Fruit fly (Drosophila melanogaster) whole organism, prepupa: ENCODE measurements around the gene CG44153.

Experiments
- Blimp-1 ChIP-seq: fragments of 200-800 bp; sonication (Bioruptor generic); optimal IDR thresholded peaks from 3 replicates; lab custom pipeline; 2017; ENCODE audit warnings: missing biosample characterization, missing genetic modification characterization, mild to moderate bottlenecking, moderate library complexity, missing genetic modification reagents
- CG10631 ChIP-seq: fragments of 200-800 bp; sonication (Bioruptor generic); optimal IDR thresholded peaks from 2 replicates; lab custom pipeline; 2016; ENCODE audit warnings: missing biosample characterization, missing genetic modification characterization
- CG10669 ChIP-seq: fragments of 200-800 bp; sonication (Bioruptor generic); optimal IDR thresholded peaks from 3 replicates; lab custom pipeline; 2018; ENCODE audit warnings: missing biosample characterization, mild to moderate bottlenecking, missing genetic modification characterization, moderate library complexity
- CG11294 ChIP-seq: fragments of 200-800 bp; sonication (Bioruptor generic); IDR thresholded peaks from 2 replicates; pipeline ENCODE4 v1.3.6; 2022; ENCODE audit warnings: missing biosample characterization, missing genetic modification characterization
- CG11902 ChIP-seq: fragments of 200-800 bp; sonication (Bioruptor generic); optimal IDR thresholded peaks from 3 replicates; lab custom pipeline; 2016; ENCODE audit warnings: missing biosample characterization, missing genetic modification characterization
- CG15336 ChIP-seq: fragments of 200-800 bp; sonication (Bioruptor generic); IDR thresholded peaks from 2 replicates; pipeline ENCODE4 v1.3.6; 2022; ENCODE audit warnings: missing biosample characterization, missing genetic modification characterization
- CG1621 ChIP-seq: fragments of 200-800 bp; sonication (Bioruptor generic); optimal IDR thresholded peaks from 3 replicates; lab custom pipeline; 2018; ENCODE audit warnings: missing biosample characterization, mild to moderate bottlenecking, missing genetic modification characterization
- CG3032 ChIP-seq: fragments of 200-800 bp; optimal IDR thresholded peaks from 2 replicates; lab custom pipeline; 2019; ENCODE audit warnings: missing biosample characterization, mild to moderate bottlenecking, missing genetic modification characterization, moderate library complexity
- CG32006 ChIP-seq: fragments of 200-800 bp; sonication (Bioruptor generic); optimal IDR thresholded peaks from 3 replicates; lab custom pipeline; 2017; ENCODE audit warnings: missing biosample characterization, mild to moderate bottlenecking, missing genetic modification characterization
- CG34406 ChIP-seq: fragments of 200-800 bp; sonication (Bioruptor generic); optimal IDR thresholded peaks from 3 replicates; lab custom pipeline; 2016; ENCODE audit warnings: missing biosample characterization, missing genetic modification characterization
- CG3919 ChIP-seq: fragments of 200-800 bp; sonication (Bioruptor generic); optimal IDR thresholded peaks from 3 replicates; lab custom pipeline; 2016; ENCODE audit warnings: missing biosample characterization, missing genetic modification characterization
- CG4318 ChIP-seq: fragments of 200-800 bp; sonication (Bioruptor generic); optimal IDR thresholded peaks from 3 replicates; lab custom pipeline; 2017; ENCODE audit warnings: missing biosample characterization, mild to moderate bottlenecking, missing genetic modification characterization
- CG6163 ChIP-seq: fragments of 200-800 bp; sonication (Bioruptor generic); IDR thresholded peaks from 3 replicates; pipeline ENCODE4 v1.3.6; 2022; ENCODE audit warnings: missing biosample characterization, missing genetic modification characterization
- CG6276 ChIP-seq: fragments of 200-800 bp; sonication (Bioruptor generic); optimal IDR thresholded peaks from 2 replicates; lab custom pipeline; 2017; ENCODE audit warnings: missing biosample characterization, mild to moderate bottlenecking, missing genetic modification characterization
- CG6792 ChIP-seq: fragments of 200-800 bp; sonication (Bioruptor generic); optimal IDR thresholded peaks from 3 replicates; lab custom pipeline; 2016; ENCODE audit warnings: missing biosample characterization, missing genetic modification characterization
- CG6808 ChIP-seq: fragments of 200-800 bp; sonication (Bioruptor generic); optimal IDR thresholded peaks from 3 replicates; lab custom pipeline; 2017; ENCODE audit warnings: missing biosample characterization, missing genetic modification characterization, mild to moderate bottlenecking, moderate library complexity, missing genetic modification reagents
- CG6854 ChIP-seq: fragments of 200-800 bp; sonication (Bioruptor generic); optimal IDR thresholded peaks from 2 replicates; lab custom pipeline; 2017; ENCODE audit warnings: missing biosample characterization, mild to moderate bottlenecking, missing genetic modification characterization
- CG7368 ChIP-seq: fragments of 200-800 bp; sonication (Bioruptor generic); optimal IDR thresholded peaks from 3 replicates; lab custom pipeline; 2016; ENCODE audit warnings: missing biosample characterization, missing genetic modification characterization
- CG8119 ChIP-seq: fragments of 200-800 bp; sonication (Bioruptor generic); IDR thresholded peaks from 3 replicates; pipeline ENCODE4 v1.3.6; 2022; ENCODE audit warnings: missing biosample characterization, missing genetic modification characterization
- CG8319 ChIP-seq: fragments of 200-800 bp; sonication (Bioruptor generic); optimal IDR thresholded peaks from 3 replicates; lab custom pipeline; 2016; ENCODE audit warnings: missing biosample characterization, missing genetic modification characterization
- CG8632 ChIP-seq: fragments of 200-800 bp; sonication (Bioruptor generic); optimal IDR thresholded peaks from 3 replicates; lab custom pipeline; 2016; ENCODE audit warnings: missing biosample characterization, missing genetic modification characterization
- Eip75B ChIP-seq: fragments of 200-800 bp; sonication (Bioruptor generic); optimal IDR thresholded peaks from 3 replicates; lab custom pipeline; 2016; ENCODE audit warnings: missing biosample characterization, missing genetic modification characterization
- Eip78C ChIP-seq: fragments of 200-800 bp; sonication (Bioruptor generic); peaks from one replicate; lab custom pipeline; 2016; ENCODE audit warnings: missing biosample characterization, missing genetic modification characterization
- Ets21C ChIP-seq: fragments of 200-800 bp; sonication (Bioruptor generic); optimal IDR thresholded peaks from 3 replicates; lab custom pipeline; 2016; ENCODE audit warnings: missing biosample characterization, missing genetic modification characterization
- Ets96B ChIP-seq: fragments of 200-800 bp; optimal IDR thresholded peaks from 2 replicates; lab custom pipeline; 2019; ENCODE audit warnings: missing biosample characterization, mild to moderate bottlenecking, missing genetic modification characterization, moderate library complexity
- Gug ChIP-seq: fragments of 200-800 bp; sonication (Bioruptor generic); IDR thresholded peaks from 2 replicates; pipeline ENCODE4 v1.3.6; 2022; ENCODE audit warnings: missing biosample characterization, missing genetic modification characterization
- Hr39 ChIP-seq: fragments of 200-800 bp; sonication (Bioruptor generic); optimal IDR thresholded peaks from 2 replicates; lab custom pipeline; 2016; ENCODE audit warnings: missing biosample characterization, missing genetic modification characterization
- Hr4 ChIP-seq: fragments of 200-800 bp; sonication (Bioruptor generic); optimal IDR thresholded peaks from 3 replicates; lab custom pipeline; 2016; ENCODE audit warnings: missing biosample characterization, missing genetic modification characterization
- Lpt ChIP-seq: fragments of 200-800 bp; sonication (Bioruptor generic); optimal IDR thresholded peaks from 3 replicates; lab custom pipeline; 2016; ENCODE audit warnings: missing biosample characterization, missing genetic modification characterization
- Met ChIP-seq: fragments of 200-800 bp; sonication (Bioruptor generic); optimal IDR thresholded peaks from 3 replicates; lab custom pipeline; 2016; ENCODE audit warnings: missing biosample characterization, missing genetic modification characterization
- OdsH ChIP-seq: fragments of 200-800 bp; sonication (Bioruptor generic); optimal IDR thresholded peaks from 3 replicates; lab custom pipeline; 2016; ENCODE audit warnings: missing biosample characterization, missing genetic modification characterization
- Sox14 ChIP-seq: fragments of 200-800 bp; sonication (Bioruptor generic); optimal IDR thresholded peaks from 3 replicates; lab custom pipeline; 2016; ENCODE audit warnings: missing biosample characterization, missing genetic modification characterization
- achi ChIP-seq: fragments of 200-800 bp; sonication (Bioruptor generic); optimal IDR thresholded peaks from 3 replicates; lab custom pipeline; 2016; ENCODE audit warnings: missing biosample characterization, missing genetic modification characterization
- acj6 ChIP-seq: fragments of 200-800 bp; sonication (Bioruptor generic); optimal IDR thresholded peaks from 3 replicates; lab custom pipeline; 2016; ENCODE audit warnings: missing biosample characterization, missing genetic modification characterization
- cyc ChIP-seq: fragments of 200-800 bp; sonication (Bioruptor generic); optimal IDR thresholded peaks from 3 replicates; lab custom pipeline; 2016; ENCODE audit warnings: missing biosample characterization, missing genetic modification characterization
- dac ChIP-seq: fragments of 200-800 bp; sonication (Bioruptor generic); optimal IDR thresholded peaks from 2 replicates; lab custom pipeline; 2017; ENCODE audit warnings: missing biosample characterization, mild to moderate bottlenecking, missing genetic modification characterization
- dsx ChIP-seq: fragments of 200-800 bp; optimal IDR thresholded peaks from 3 replicates; lab custom pipeline; 2019; ENCODE audit warnings: missing biosample characterization, mild to moderate bottlenecking, missing genetic modification characterization, moderate library complexity; ENCODE audit not compliant: poor library complexity, severe bottlenecking
- eg ChIP-seq: fragments of 200-800 bp; sonication (Bioruptor generic); IDR thresholded peaks from 3 replicates; pipeline ENCODE4 v1.3.6; 2022; ENCODE audit warnings: missing biosample characterization, missing genetic modification characterization
- esn ChIP-seq: fragments of 200-800 bp; sonication (Bioruptor generic); optimal IDR thresholded peaks from 2 replicates; lab custom pipeline; 2016; ENCODE audit warnings: missing biosample characterization, mild to moderate bottlenecking, missing genetic modification characterization, moderate library complexity
- fd59A ChIP-seq: fragments of 200-800 bp; sonication (Bioruptor generic); optimal IDR thresholded peaks from 2 replicates; lab custom pipeline; 2017; ENCODE audit warnings: missing biosample characterization, mild to moderate bottlenecking, missing genetic modification characterization, missing genetic modification reagents
- fd85E ChIP-seq: fragments of 200-800 bp; sonication (Bioruptor generic); optimal IDR thresholded peaks from 3 replicates; lab custom pipeline; 2016; ENCODE audit warnings: missing biosample characterization, missing genetic modification characterization
- fkh ChIP-seq: fragments of 200-800 bp; sonication (Bioruptor generic); optimal IDR thresholded peaks from 3 replicates; lab custom pipeline; 2017; ENCODE audit warnings: missing biosample characterization, mild to moderate bottlenecking, missing genetic modification characterization, moderate library complexity
- lz ChIP-seq: fragments of 200-800 bp; sonication (Bioruptor generic); optimal IDR thresholded peaks from 3 replicates; lab custom pipeline; 2016; ENCODE audit warnings: missing biosample characterization, missing genetic modification characterization
- net ChIP-seq: fragments of 200-800 bp; sonication (Bioruptor generic); optimal IDR thresholded peaks from 3 replicates; lab custom pipeline; 2016; ENCODE audit warnings: missing biosample characterization, missing genetic modification characterization
- pdm3 ChIP-seq: fragments of 200-800 bp; sonication (Bioruptor generic); optimal IDR thresholded peaks from 3 replicates; lab custom pipeline; 2016; ENCODE audit warnings: missing biosample characterization, missing genetic modification characterization
- salr ChIP-seq, 2 experiments: fragments of 200-800 bp; sonication (Bioruptor generic); optimal IDR thresholded peaks; 3 replicates each; lab custom pipeline; 2016 to 2018; ENCODE audit warnings: missing biosample characterization in 2 of 2, missing genetic modification characterization in 2 of 2, mild to moderate bottlenecking in 1 of 2
- ss ChIP-seq, 2 experiments: fragments of 200-800 bp; sonication (Bioruptor generic); optimal IDR thresholded peaks; 2 replicates in 1 of 2; 3 replicates in 1 of 2; lab custom pipeline; 2017 to 2018; ENCODE audit warnings: mild to moderate bottlenecking in 2 of 2, missing biosample characterization in 2 of 2, missing genetic modification characterization in 2 of 2, moderate library complexity in 1 of 2
- topi ChIP-seq: fragments of 200-800 bp; sonication (Bioruptor generic); optimal IDR thresholded peaks from 3 replicates; lab custom pipeline; 2016; ENCODE audit warnings: missing biosample characterization, missing genetic modification characterization

CG44153 gene

DNA sequence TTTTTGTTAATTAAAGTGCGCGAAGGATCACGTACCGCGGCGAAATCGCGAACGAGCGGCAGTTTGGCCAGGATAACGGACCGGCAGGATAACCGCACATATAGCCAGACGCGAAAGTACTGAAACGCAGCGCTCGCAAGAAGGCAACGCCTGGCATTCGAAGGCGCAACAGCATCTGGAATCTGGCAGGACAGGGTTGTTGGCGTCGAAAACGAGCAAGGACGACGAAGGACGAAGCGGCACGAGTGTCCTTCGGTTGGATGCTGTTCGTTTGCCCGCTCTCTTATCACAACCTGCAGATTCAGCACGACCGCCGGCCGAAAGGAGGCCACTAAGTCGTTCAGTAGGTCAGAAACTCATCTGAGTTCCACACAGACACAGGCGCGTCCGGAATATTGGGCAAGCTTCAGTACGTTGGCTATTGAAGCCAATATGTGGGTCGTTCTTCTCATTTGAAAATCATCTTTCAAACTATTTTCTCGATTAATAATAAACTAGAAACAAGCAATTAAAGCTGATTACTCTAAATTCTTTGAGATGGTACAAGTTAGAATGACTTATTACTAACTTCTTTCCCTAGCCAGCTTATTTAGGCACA, at the start of gene CG44153:
Gene CG44153 (minus strand): TSS at position 75 of the 598 bp plus-strand sequence.
- no peak for TF ChIP-seq cyc
- TF ChIP-seq Hr39 (GFP tag; lab: Kevin White, UChicago), result no peak
- no peak for TF ChIP-seq CG32006 (GFP tag; lab: Kevin White, UChicago)
- TF ChIP-seq CG6808, result no peak
- no peak for TF ChIP-seq CG6163 (GFP tag; lab: Robert Waterston, UW)
- no peak for TF ChIP-seq Sox14
- no peak for TF ChIP-seq Gug (GFP tag; lab: Robert Waterston, UW)
- TF ChIP-seq CG6792 (GFP tag; lab: Kevin White, UChicago), result no peak

dm6 chr2L:10226724-10227407, 46.8 kb upstream of the CG44153 start, which contains the start of gene CG5708:
Gene CG5708, minus strand, starts transcription at chr2L:10226808.
- TF ChIP-seq acj6 (GFP tag; lab: Kevin White, UChicago), result no peak
- TF ChIP-seq CG10669, result no peak
- TF ChIP-seq cyc, result peak; percentile 18
- TF ChIP-seq Eip78C (GFP tag; lab: Kevin White, UChicago), result peak; percentile 63
- no peak for TF ChIP-seq CG6163 (GFP tag; lab: Robert Waterston, UW)
- TF ChIP-seq OdsH (GFP tag; lab: Kevin White, UChicago), result no peak
- TF ChIP-seq Blimp-1 (GFP tag; lab: Kevin White, UChicago), result no peak
- TF ChIP-seq eg (GFP tag; lab: Robert Waterston, UW), result no peak
- TF ChIP-seq dac (GFP tag; lab: Kevin White, UChicago), result no peak
- peak; percentile 9 for TF ChIP-seq Sox14
- no peak for TF ChIP-seq Lpt
- TF ChIP-seq CG34406 (GFP tag; lab: Kevin White, UChicago), result no peak
- TF ChIP-seq topi (GFP tag; lab: Kevin White, UChicago), result peak; percentile 2
- TF ChIP-seq CG32006 (GFP tag; lab: Kevin White, UChicago), result no peak
- TF ChIP-seq Eip75B, result no peak
- peak; percentile 36 for TF ChIP-seq fkh (GFP tag; lab: Kevin White, UChicago)
- TF ChIP-seq CG11294 (GFP tag; lab: Robert Waterston, UW), result no peak
- TF ChIP-seq Hr4 (GFP tag; lab: Kevin White, UChicago), result no peak
- TF ChIP-seq CG1621 (tag; lab: Kevin White, UChicago), result no peak
- TF ChIP-seq fd85E, result no peak
- no peak for TF ChIP-seq CG8632
- TF ChIP-seq net (GFP tag; lab: Kevin White, UChicago), result no peak
- peak; percentile 35 for TF ChIP-seq achi (GFP tag; lab: Kevin White, UChicago)
- TF ChIP-seq CG11902 (GFP tag; lab: Kevin White, UChicago), result no peak
- no peak for TF ChIP-seq CG7368 (GFP tag; lab: Kevin White, UChicago)
- no peak for TF ChIP-seq Ets21C (GFP tag; lab: Kevin White, UChicago)
- no peak for TF ChIP-seq CG4318 (GFP tag; lab: Kevin White, UChicago)
- no peak for TF ChIP-seq CG6854 (GFP tag; lab: Kevin White, UChicago)
- no peak for TF ChIP-seq CG6276 (GFP tag; lab: Kevin White, UChicago)
- TF ChIP-seq CG3032 (tag; lab: Kevin White, UChicago), result peak; percentile 31
- TF ChIP-seq Ets96B (tag; lab: Kevin White, UChicago), result no peak
- TF ChIP-seq Met (GFP tag; lab: Kevin White, UChicago), result peak; percentile 37
- peak in 1 of 2 experiments; percentile 20 for TF ChIP-seq ss (GFP tag; optimal IDR thresholded peaks at IDR 0.05; lab: Kevin White, UChicago)
- peak; percentile 32 for TF ChIP-seq esn (GFP tag; lab: Kevin White, UChicago)
- TF ChIP-seq pdm3 (GFP tag; lab: Kevin White, UChicago), result no peak
- TF ChIP-seq Gug (GFP tag; lab: Robert Waterston, UW), result no peak
- peak; percentile 35 for TF ChIP-seq dsx (GFP tag; lab: Kevin White, UChicago)
- TF ChIP-seq CG6808, result no peak
- no peak for TF ChIP-seq CG3919 (GFP tag; lab: Kevin White, UChicago)
- peak; percentile 13 for TF ChIP-seq lz (GFP tag; lab: Kevin White, UChicago)
- TF ChIP-seq CG8119, result no peak
- no peak for TF ChIP-seq salr (GFP tag; optimal IDR thresholded peaks at IDR 0.05; lab: Kevin White, UChicago)
- TF ChIP-seq CG8319 (GFP tag; lab: Kevin White, UChicago), result no peak
- no peak for TF ChIP-seq fd59A (GFP tag; lab: Kevin White, UChicago)
- TF ChIP-seq CG6792 (GFP tag; lab: Kevin White, UChicago), result no peak
- TF ChIP-seq CG10631 (GFP tag; lab: Kevin White, UChicago), result no peak
- TF ChIP-seq CG15336 (GFP tag; lab: Robert Waterston, UW), result no peak
